Worm (Caenorhabditis elegans): Measurements from ENCODE around the gene nep-15.
A peak's percentile ranks its signal among the peaks of the same experiment; 100 is the strongest.

Gene nep-15

DNA sequence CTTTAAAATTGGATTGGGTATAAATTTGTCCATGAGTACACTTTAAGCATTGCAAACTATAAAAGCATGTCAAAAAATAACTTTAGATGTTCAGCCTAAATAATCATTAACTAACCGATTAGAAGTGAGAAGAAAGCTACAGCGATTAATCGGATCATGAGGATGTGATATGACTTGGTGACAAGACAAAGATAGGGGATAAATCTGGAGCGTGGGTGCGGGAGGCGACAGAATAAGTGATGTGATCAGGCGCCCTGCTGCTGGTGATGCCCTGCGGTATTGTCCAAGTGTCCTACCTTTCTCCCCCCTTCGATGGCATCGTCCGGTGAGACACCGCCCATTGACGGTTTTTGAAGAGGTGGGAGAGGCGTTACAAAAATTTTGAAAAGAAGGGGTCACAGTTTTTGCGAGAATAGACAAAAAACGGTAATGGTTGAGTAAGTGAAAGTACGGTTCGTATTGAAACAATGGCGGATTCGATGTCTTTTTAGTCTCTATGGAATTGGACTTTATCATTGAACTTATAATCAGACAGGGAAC, 12.7 kb downstream of the nep-15 start, which contains the start of gene F41D9.2:
TSS of gene F41D9.2 (minus strand) at position 304 of the 540 bp plus-strand sequence.
- TF ChIP-seq ztf-11 (tag; optimal IDR thresholded peaks at IDR 0.05) (no peak), flh-1 (GFP tag; optimal IDR thresholded peaks at IDR 0.05) (no peak), ceh-43 (GFP tag; optimal IDR thresholded peaks at IDR 0.05) (no peak), sem-2 (GFP tag; optimal IDR thresholded peaks at IDR 0.05) (no peak), ces-1 (GFP tag; optimal IDR thresholded peaks at IDR 0.05) (no peak), M03D4.4 (tag; optimal IDR thresholded peaks at IDR 0.05) (no peak), tbx-8 (GFP tag; optimal IDR thresholded peaks at IDR 0.05) (no peak), blmp-1 (tag; optimal IDR thresholded peaks at IDR 0.05) (no peak), ham-2 (GFP tag; optimal IDR thresholded peaks at IDR 0.05) (no peak), mep-1 (tag; optimal IDR thresholded peaks at IDR 0.05) (no peak), nhr-12 (tag; optimal IDR thresholded peaks at IDR 0.05) (no peak), ceh-39 (tag; optimal IDR thresholded peaks at IDR 0.05) (no peak), zip-8 (tag; optimal IDR thresholded peaks at IDR 0.05) (no peak)

- TF ChIP-seq flh-1 (GFP tag; optimal IDR thresholded peaks at IDR 0.05) (peak; percentile 45), ces-1 (GFP tag; optimal IDR thresholded peaks at IDR 0.05) (peak; percentile 36), sptf-1 (tag; optimal IDR thresholded peaks at IDR 0.05) (peak; percentile 88), bed-3 (GFP tag; optimal IDR thresholded peaks at IDR 0.05) (peak; percentile 66), nhr-76 (tag; optimal IDR thresholded peaks at IDR 0.05) (no peak), mep-1 (tag; optimal IDR thresholded peaks at IDR 0.05) (peak; percentile 56), unc-120 (tag; optimal IDR thresholded peaks at IDR 0.05; ENCODE audit: poor library complexity, severe bottlenecking) (peak; percentile 57), mab-5 (tag; optimal IDR thresholded peaks at IDR 0.05) (peak; percentile 31), ztf-11 (tag; optimal IDR thresholded peaks at IDR 0.05) (peak; percentile 35), drap-1 (GFP tag; optimal IDR thresholded peaks at IDR 0.05) (peak; percentile 80), ceh-83 (GFP tag; optimal IDR thresholded peaks at IDR 0.05) (peak; percentile 88), M03D4.4 (tag; optimal IDR thresholded peaks at IDR 0.05) (peak; percentile 89), lin-32 (GFP tag; optimal IDR thresholded peaks at IDR 0.05) (peak; percentile 25), hlh-1 (tag; optimal IDR thresholded peaks at IDR 0.05) (peak; percentile 28), cnd-1 (tag; optimal IDR thresholded peaks at IDR 0.05) (peak; percentile 81), blmp-1 (tag; optimal IDR thresholded peaks at IDR 0.05) (no peak), ham-2 (GFP tag; optimal IDR thresholded peaks at IDR 0.05) (no peak), sem-2 (GFP tag; optimal IDR thresholded peaks at IDR 0.05) (peak; percentile 77), elt-1 (tag; optimal IDR thresholded peaks at IDR 0.05; ENCODE audit: borderline replicate concordance, insufficient read depth) (no peak), unc-39 (tag; optimal IDR thresholded peaks at IDR 0.05) (no peak), mls-2 (tag; optimal IDR thresholded peaks at IDR 0.05) (peak; percentile 91), nhr-28 (tag; optimal IDR thresholded peaks at IDR 0.05) (peak; percentile 31), unc-62 (GFP tag; optimal IDR thresholded peaks at IDR 0.05) (peak; percentile 25), tbx-8 (GFP tag; optimal IDR thresholded peaks at IDR 0.05) (peak; percentile 43), lsy-2 (tag; optimal IDR thresholded peaks at IDR 0.05) (no peak), ceh-43 (GFP tag; optimal IDR thresholded peaks at IDR 0.05) (peak; percentile 76), ceh-39 (tag; optimal IDR thresholded peaks at IDR 0.05) (peak; percentile 16)
These were observed 14.3 kb downstream of the nep-15 start for ce11 chrX:8386068-8386851.

ce11 chrX:8390508-8390907, 18.5 kb downstream of the nep-15 start:
- TF ChIP-seq flh-1 (GFP tag; optimal IDR thresholded peaks at IDR 0.05), result no peak
- TF ChIP-seq cnd-1 (tag; optimal IDR thresholded peaks at IDR 0.05), result no peak
- no peak for TF ChIP-seq nhr-237 (tag; optimal IDR thresholded peaks at IDR 0.05)
- TF ChIP-seq zip-8 (tag; optimal IDR thresholded peaks at IDR 0.05), result no peak
- TF ChIP-seq pha-4 (tag; optimal IDR thresholded peaks at IDR 0.05), result no peak
- TF ChIP-seq elt-1 (tag; optimal IDR thresholded peaks at IDR 0.05; ENCODE audit: borderline replicate concordance, insufficient read depth), result no peak
- TF ChIP-seq bed-3 (GFP tag; optimal IDR thresholded peaks at IDR 0.05), result no peak
- no peak for TF ChIP-seq sptf-1 (tag; optimal IDR thresholded peaks at IDR 0.05)
- TF ChIP-seq blmp-1 (tag; optimal IDR thresholded peaks at IDR 0.05), result no peak
- TF ChIP-seq lsy-2 (tag; optimal IDR thresholded peaks at IDR 0.05), result no peak
- no peak for TF ChIP-seq mls-2 (tag; optimal IDR thresholded peaks at IDR 0.05)
- no peak for TF ChIP-seq tbx-8 (GFP tag; optimal IDR thresholded peaks at IDR 0.05)
- no peak for TF ChIP-seq ces-1 (GFP tag; optimal IDR thresholded peaks at IDR 0.05)

- no peak for TF ChIP-seq nhr-237 (tag; optimal IDR thresholded peaks at IDR 0.05)
- peak; percentile 87 for TF ChIP-seq ces-1 (GFP tag; optimal IDR thresholded peaks at IDR 0.05)
These were observed 19.5 kb downstream of the nep-15 start for ce11 chrX:8391505-8391904.
